Fruit fly (Drosophila melanogaster) S2 (cell line): ENCODE data around the gene AOX3.

Experiments used
- CG8478 ChIP-seq: fragments of >200 bp; optimal IDR thresholded peaks from 2 replicates; lab custom pipeline; 2018
- CTCF ChIP-seq, 2 experiments: fragments of >200 bp; optimal IDR thresholded peaks; 2 replicates each; lab custom pipeline; 2018

Gene AOX3

DNA sequence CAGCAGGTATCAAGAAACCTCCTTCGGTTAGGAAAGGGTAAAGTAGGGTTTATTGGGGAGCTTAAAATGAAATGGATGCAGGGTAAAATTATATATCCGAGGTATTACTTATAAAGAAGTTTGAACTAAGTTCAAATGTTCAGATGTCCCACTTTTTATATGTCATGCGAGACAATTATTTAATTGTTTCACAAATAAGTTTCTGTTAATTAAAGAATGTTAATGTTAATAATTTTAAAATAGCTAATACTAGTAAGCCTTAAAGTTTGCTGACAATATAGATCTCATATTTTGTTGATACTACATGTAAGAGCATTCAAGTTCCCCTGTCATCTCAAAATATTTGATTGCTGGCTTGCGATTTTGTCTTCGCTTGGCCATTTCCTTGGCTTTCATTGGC is 6.7 kb upstream of the AOX3 start:
- TF ChIP-seq CG8478 (lab: Kevin White, UChicago): no peak
- TF ChIP-seq CTCF (optimal IDR thresholded peaks at IDR 0.05; lab: Kevin White, UChicago): no peak

dm6 chr3R:15553566-15553965 is 5.6 kb upstream of the AOX3 start:
- TF ChIP-seq CG8478 (lab: Kevin White, UChicago) (no peak), CTCF (optimal IDR thresholded peaks at IDR 0.05; lab: Kevin White, UChicago) (no peak)

- no peak for TF ChIP-seq CTCF (optimal IDR thresholded peaks at IDR 0.05; lab: Kevin White, UChicago)
- TF ChIP-seq CG8478 (lab: Kevin White, UChicago): no peak
Measured at dm6 chr3R:15552733-15553132, 4.7 kb upstream of the AOX3 start, which contains the start of gene AOX4. AOX4 (minus strand) TSS chr3R:15552833.

dm6 chr3R:15547226-15547625 is 762 bp downstream of the AOX3 start:
- TF ChIP-seq CTCF (optimal IDR thresholded peaks at IDR 0.05; lab: Kevin White, UChicago): no peak
- TF ChIP-seq CG8478 (lab: Kevin White, UChicago): no peak

- TF ChIP-seq CG8478 (lab: Kevin White, UChicago) (no peak), CTCF (optimal IDR thresholded peaks at IDR 0.05; lab: Kevin White, UChicago) (no peak)
Measured at dm6 chr3R:15542314-15542713, 5.7 kb downstream of the AOX3 start, which contains the start of gene AOX2. AOX2 (minus strand) TSS chr3R:15542414.

- no peak for TF ChIP-seq CTCF (optimal IDR thresholded peaks at IDR 0.05; lab: Kevin White, UChicago)
- TF ChIP-seq CG8478 (lab: Kevin White, UChicago): no peak
Measured at dm6 chr3R:15540932-15541331, 7.1 kb downstream of the AOX3 start.

- TF ChIP-seq CG8478 (lab: Kevin White, UChicago) (no peak), CTCF (optimal IDR thresholded peaks at IDR 0.05; lab: Kevin White, UChicago) (no peak)
Measured at dm6 chr3R:15536918-15537716, 10.9 kb downstream of the AOX3 start, which contains the start of gene AOX1. AOX1 (minus strand) TSS chr3R:15537292.

dm6 chr3R:15531373-15531772 is 16.6 kb downstream of the AOX3 start, which contains the start of gene CG31296:
CG31296 (minus strand) TSS chr3R:15531473.
- TF ChIP-seq CTCF (optimal IDR thresholded peaks at IDR 0.05; lab: Kevin White, UChicago): no peak
- TF ChIP-seq CG8478 (lab: Kevin White, UChicago): no peak

DNA sequence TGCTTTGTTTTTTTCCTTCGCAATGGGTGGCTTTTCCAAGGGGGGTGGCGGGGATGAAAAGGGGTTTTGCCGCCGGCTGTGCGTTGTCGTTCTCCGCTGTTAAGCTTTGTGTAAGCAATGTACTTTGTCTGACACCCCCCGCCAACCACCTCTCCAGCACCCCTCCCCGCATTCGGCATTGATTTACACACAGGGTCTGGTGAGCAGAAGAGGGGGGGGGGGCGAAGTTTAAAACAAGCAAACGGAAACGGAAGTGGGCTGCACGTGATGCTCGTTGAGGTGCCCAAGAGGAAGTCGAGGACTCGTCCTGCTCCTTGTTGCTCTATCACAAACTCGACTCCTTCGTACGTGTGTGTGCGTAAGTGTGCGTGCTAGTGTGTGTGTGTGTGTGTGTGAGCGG is 30.9 kb downstream of the AOX3 start:
- TF ChIP-seq CG8478 (lab: Kevin White, UChicago) (no peak), CTCF (optimal IDR thresholded peaks at IDR 0.05; lab: Kevin White, UChicago) (no peak)

- TF ChIP-seq CG8478 (lab: Kevin White, UChicago): no peak
- TF ChIP-seq CTCF (optimal IDR thresholded peaks at IDR 0.05; lab: Kevin White, UChicago): no peak
Measured at dm6 chr3R:15513208-15513607, 34.8 kb downstream of the AOX3 start.

dm6 chr3R:15512249-15512648 is 35.7 kb downstream of the AOX3 start:
- TF ChIP-seq CTCF (optimal IDR thresholded peaks at IDR 0.05; lab: Kevin White, UChicago) (no peak), CG8478 (lab: Kevin White, UChicago) (no peak)

- TF ChIP-seq CG8478 (lab: Kevin White, UChicago) (no peak), CTCF (optimal IDR thresholded peaks at IDR 0.05; lab: Kevin White, UChicago) (no peak)
Measured at dm6 chr3R:15509817-15510216, 38.2 kb downstream of the AOX3 start, which contains the start of gene CG44013. CG44013 (minus strand) TSS chr3R:15509917.

DNA sequence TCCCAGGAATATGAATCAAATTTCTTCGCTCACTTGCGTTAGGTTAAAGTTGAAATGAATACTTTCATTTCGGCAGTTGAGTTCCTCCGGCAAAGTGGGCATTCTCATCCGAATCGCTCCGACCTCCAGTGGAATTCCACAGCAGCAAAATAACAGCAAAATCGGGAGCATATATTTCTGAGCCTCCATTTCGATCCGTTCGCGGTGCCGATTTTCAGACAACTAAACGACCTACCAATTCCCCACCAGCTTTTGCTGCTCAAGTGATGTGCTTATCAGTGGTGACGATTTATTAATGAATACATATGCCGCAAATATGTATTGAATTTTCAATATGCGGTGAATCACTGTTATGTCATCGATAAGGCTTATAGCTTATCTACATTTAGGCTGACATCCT is 39.4 kb downstream of the AOX3 start, which contains the start of gene CG44014:
CG44014 (minus strand) TSS at position 256 of the 400 bp plus-strand sequence.
- TF ChIP-seq CG8478 (lab: Kevin White, UChicago) (no peak), CTCF (optimal IDR thresholded peaks at IDR 0.05; lab: Kevin White, UChicago) (no peak)

DNA sequence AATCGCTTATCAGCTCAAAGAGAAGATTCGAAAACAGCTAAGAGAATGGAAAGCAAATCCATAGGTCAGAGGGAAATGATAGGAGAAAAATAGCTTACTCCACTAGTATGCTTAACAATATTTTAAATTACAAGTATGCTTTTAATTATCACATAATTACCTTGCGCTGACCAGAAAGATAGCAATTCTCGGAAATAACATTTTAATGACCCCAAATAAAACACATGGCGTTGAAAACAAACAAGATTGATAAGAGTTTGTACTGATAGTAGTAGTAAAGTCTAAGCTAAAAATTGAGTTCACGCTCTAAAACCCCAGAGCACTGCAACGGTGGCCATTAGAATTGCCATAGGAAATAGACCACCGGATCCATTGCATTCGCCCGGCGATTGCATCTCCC is 40.2 kb downstream of the AOX3 start:
- no peak for TF ChIP-seq CG8478 (lab: Kevin White, UChicago)
- TF ChIP-seq CTCF (optimal IDR thresholded peaks at IDR 0.05; lab: Kevin White, UChicago): no peak

DNA sequence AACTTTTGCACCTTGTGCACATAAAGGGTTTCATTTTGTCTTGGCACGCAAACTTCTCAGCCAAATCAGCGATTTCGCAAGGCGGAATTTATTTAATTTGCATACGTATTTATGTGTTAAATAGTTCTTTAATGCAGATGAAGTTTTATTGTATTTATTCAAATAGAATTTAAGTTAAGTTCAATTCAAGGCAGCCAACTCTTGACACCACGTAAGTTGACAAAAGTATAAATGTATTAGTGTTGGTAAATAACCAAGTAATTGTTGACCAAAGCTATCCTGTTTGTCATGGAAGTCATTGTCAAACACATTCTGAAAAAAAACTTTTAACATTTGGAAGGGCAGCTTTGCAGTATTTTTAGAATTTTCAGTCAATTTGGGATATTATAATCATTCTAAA is 53.7 kb downstream of the AOX3 start, which contains the start of gene maca:
maca (plus strand) TSS at position 301 of the 400 bp plus-strand sequence.
- TF ChIP-seq CG8478 (lab: Kevin White, UChicago) (no peak), CTCF (optimal IDR thresholded peaks at IDR 0.05; lab: Kevin White, UChicago) (no peak)
